Worm (Caenorhabditis elegans): ENCODE results near the gene K07C11.7.

DNA sequence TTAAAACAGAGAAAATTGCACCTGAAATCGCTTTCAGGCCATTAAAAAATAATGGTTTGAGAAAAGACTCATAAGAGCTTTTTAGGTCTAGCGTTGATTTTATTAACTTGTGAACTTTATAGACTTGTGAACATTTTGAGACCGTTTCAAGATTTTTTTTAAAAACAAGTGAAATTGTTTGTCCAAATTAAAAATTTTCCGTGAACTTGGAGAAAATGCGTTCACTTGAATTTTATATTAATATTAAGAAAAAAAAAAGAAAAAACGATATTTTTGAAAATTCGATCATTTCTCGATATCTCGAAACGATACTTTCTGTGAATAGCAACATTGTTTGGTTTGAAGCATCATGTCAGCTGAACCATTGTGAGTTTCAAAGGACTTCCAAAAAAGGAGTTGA lies 23.3 kb downstream of the K07C11.7 start, which contains the start of gene F20D6.1:
- TF ChIP-seq W03F9.2 (tag; optimal IDR thresholded peaks at IDR 0.05) (no peak), him-1 (tag; optimal IDR thresholded peaks at IDR 0.05) (no peak)
